Worm (Caenorhabditis elegans): ENCODE measurements around the gene F38H4.4.

DNA sequence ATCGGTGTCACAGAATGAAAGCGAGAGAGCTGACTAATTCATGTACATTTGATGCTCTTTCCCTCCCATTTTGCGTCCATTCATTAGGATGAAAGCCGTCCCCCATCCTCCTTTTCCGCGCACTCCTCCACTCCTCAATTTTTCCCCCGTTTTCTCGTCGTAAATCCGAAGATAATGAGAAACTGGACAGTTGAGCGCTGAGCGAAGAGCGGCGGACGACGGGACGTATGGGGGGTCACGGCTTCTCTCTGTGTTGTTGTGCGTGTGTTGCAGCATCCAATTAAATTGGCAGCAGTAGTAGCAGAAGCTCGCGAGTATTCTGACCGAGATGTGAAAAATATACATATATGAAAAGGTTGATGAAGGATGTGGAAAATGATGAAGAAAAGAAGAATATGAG is 23.8 kb downstream of the F38H4.4 start:
- no peak for TF ChIP-seq jun-1 (tag; optimal IDR thresholded peaks at IDR 0.05)
- no peak for TF ChIP-seq skn-1 (tag; optimal IDR thresholded peaks at IDR 0.05)
- no peak for TF ChIP-seq ceh-82 (tag; optimal IDR thresholded peaks at IDR 0.05)
- no peak for TF ChIP-seq pha-4 (tag; optimal IDR thresholded peaks at IDR 0.05)
- no peak for TF ChIP-seq aly-2 (tag; optimal IDR thresholded peaks at IDR 0.05)
- TF ChIP-seq zag-1 (tag; optimal IDR thresholded peaks at IDR 0.05) = no peak
- no peak for TF ChIP-seq pqm-1 (tag; optimal IDR thresholded peaks at IDR 0.05)
- TF ChIP-seq elt-1 (tag; optimal IDR thresholded peaks at IDR 0.05) = no peak
